Worm (Caenorhabditis elegans): ENCODE results near the gene ifb-2.
A peak's percentile ranks its signal among the peaks of the same experiment; 100 is the strongest.

ifb-2 gene

DNA sequence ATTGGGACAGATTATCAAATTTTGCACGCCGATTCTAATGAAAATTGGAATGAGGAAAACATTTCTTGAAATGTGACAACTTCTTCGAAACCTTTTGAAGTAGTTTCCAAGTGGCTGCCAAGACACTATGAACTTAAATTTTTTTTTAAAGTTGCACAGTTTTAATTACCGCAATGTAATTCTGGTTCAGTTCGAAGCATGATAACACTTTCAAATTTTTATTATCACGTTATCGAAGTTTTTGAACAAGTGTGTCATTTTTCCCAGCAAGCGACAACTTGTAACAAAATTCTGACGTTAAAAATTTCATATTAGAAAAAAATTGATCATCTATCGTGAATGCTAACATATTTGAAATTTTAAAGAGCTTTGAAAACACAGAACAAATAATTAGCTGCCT, 7.2 kb upstream of the ifb-2 start:
- no peak for TF ChIP-seq fkh-6 (tag; optimal IDR thresholded peaks at IDR 0.05)
- no peak for TF ChIP-seq pha-2 (tag; optimal IDR thresholded peaks at IDR 0.05)
- TF ChIP-seq hlh-8 (tag; optimal IDR thresholded peaks at IDR 0.05), result no peak
- no peak for TF ChIP-seq ceh-9 (tag; optimal IDR thresholded peaks at IDR 0.05)
- TF ChIP-seq ceh-45 (GFP tag; IDR thresholded peaks at IDR 0.05), result no peak
- TF ChIP-seq dmd-4 (tag; optimal IDR thresholded peaks at IDR 0.05; ENCODE audit: borderline replicate concordance), result no peak
- TF ChIP-seq C08G9.2 (tag; optimal IDR thresholded peaks at IDR 0.05), result no peak
- TF ChIP-seq ref-2 (tag; optimal IDR thresholded peaks at IDR 0.05), result no peak
- no peak for TF ChIP-seq rnt-1 (tag; optimal IDR thresholded peaks at IDR 0.05)
- no peak for TF ChIP-seq ceh-30 (tag; optimal IDR thresholded peaks at IDR 0.05)
- no peak for TF ChIP-seq nfya-1 (tag; optimal IDR thresholded peaks at IDR 0.05)
- no peak for TF ChIP-seq sox-4 (tag; optimal IDR thresholded peaks at IDR 0.05)
- TF ChIP-seq pat-9 (tag; optimal IDR thresholded peaks at IDR 0.05), result no peak
- no peak for TF ChIP-seq nhr-11 (tag; optimal IDR thresholded peaks at IDR 0.05)
- no peak for TF ChIP-seq pax-1 (tag; optimal IDR thresholded peaks at IDR 0.05)
- TF ChIP-seq ceh-2 (tag; optimal IDR thresholded peaks at IDR 0.05), result no peak
- no peak for TF ChIP-seq ceh-34 (tag; optimal IDR thresholded peaks at IDR 0.05)
- TF ChIP-seq K02D7.2 (tag; optimal IDR thresholded peaks at IDR 0.05), result no peak
- TF ChIP-seq eyg-1 (tag; optimal IDR thresholded peaks at IDR 0.05), result no peak

ce11 chrII:5744342-5744741, 5.6 kb upstream of the ifb-2 start:
- TF ChIP-seq hlh-13 (GFP tag; optimal IDR thresholded peaks at IDR 0.05) (no peak), zip-5 (tag; optimal IDR thresholded peaks at IDR 0.05) (no peak), ceh-45 (GFP tag; IDR thresholded peaks at IDR 0.05) (no peak), Y22D7AL.16 (tag; optimal IDR thresholded peaks at IDR 0.05) (no peak), ceh-34 (tag; optimal IDR thresholded peaks at IDR 0.05) (no peak), ceh-9 (tag; optimal IDR thresholded peaks at IDR 0.05) (no peak), ztf-16 (tag; optimal IDR thresholded peaks at IDR 0.05) (no peak), lin-11 (tag; optimal IDR thresholded peaks at IDR 0.05) (no peak), ahr-1 (tag; optimal IDR thresholded peaks at IDR 0.05) (no peak), ttx-3 (tag; optimal IDR thresholded peaks at IDR 0.05) (no peak), pax-1 (tag; optimal IDR thresholded peaks at IDR 0.05) (no peak), ceh-48 (tag; optimal IDR thresholded peaks at IDR 0.05) (no peak), pag-3 (tag; optimal IDR thresholded peaks at IDR 0.05; ENCODE audit: borderline replicate concordance) (no peak), ceh-24 (tag; optimal IDR thresholded peaks at IDR 0.05) (no peak), nfya-1 (tag; optimal IDR thresholded peaks at IDR 0.05) (no peak), mec-3 (tag; optimal IDR thresholded peaks at IDR 0.05; ENCODE audit: borderline replicate concordance) (no peak), nhr-232 (tag; optimal IDR thresholded peaks at IDR 0.05) (no peak)

DNA sequence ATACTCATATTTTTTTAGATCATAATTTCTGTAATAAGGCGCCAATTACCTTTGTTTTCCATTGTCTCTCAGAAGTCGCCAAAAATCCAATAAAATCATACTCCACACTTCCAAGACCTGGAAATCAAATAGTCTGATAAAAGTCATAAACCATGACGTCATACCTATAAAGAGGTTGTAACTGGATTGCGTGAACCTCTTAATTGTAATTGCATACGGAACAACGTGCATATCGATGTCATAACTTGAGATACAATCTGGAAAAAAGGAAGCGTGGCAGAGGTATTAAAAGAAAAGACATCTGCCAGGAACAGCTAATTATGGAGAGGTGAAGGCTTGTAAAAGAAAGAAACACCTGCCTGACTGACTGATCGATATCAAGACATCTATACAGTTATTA, 4.9 kb upstream of the ifb-2 start, which contains the start of gene F10C1.9:
F10C1.9 (minus strand) TSS at position 197 of the 400 bp plus-strand sequence.
- TF ChIP-seq elt-2 (tag; optimal IDR thresholded peaks at IDR 0.05) (peak; percentile 3), elt-4 (tag; optimal IDR thresholded peaks at IDR 0.05) (no peak), che-1 (tag; optimal IDR thresholded peaks at IDR 0.05) (no peak), npax-4 (tag; optimal IDR thresholded peaks at IDR 0.05) (no peak), pat-9 (tag; optimal IDR thresholded peaks at IDR 0.05) (no peak)

DNA sequence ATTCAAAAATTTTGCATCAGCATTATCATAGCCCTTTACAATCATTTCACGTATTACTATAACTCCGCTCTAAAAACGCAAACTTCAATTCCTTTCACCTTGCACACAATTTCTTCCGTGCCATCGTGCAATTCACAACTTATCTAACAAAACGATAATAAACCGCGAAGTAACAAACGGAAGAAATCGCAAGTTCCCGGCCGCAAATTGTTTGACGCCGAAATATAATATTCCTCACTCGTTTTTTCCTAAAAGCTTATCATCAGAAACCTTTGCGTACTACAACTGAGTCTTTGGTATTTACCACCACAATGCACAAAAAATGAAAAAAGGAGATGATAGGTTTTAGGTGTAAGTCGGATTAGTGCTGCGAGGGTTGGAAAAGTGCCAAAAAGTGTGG, 2.7 kb upstream of the ifb-2 start:
- TF ChIP-seq ceh-22 (tag; optimal IDR thresholded peaks at IDR 0.05) (no peak), pros-1 (tag; optimal IDR thresholded peaks at IDR 0.05) (no peak), sox-2 (GFP tag; IDR thresholded peaks at IDR 0.05) (no peak), pqm-1 (tag; optimal IDR thresholded peaks at IDR 0.05) (no peak), sox-4 (tag; optimal IDR thresholded peaks at IDR 0.05) (no peak), pat-9 (tag; optimal IDR thresholded peaks at IDR 0.05) (no peak), K02D7.2 (tag; optimal IDR thresholded peaks at IDR 0.05) (no peak)
